Fruit fly (Drosophila melanogaster) whole organism, embryonic: ENCODE results near the gene mRpL12.
A peak's percentile ranks its signal among the peaks of the same experiment; 100 is the strongest.

ENCODE experiments used
- ATbp ChIP-seq: fragments of 200-800 bp; sonication (Bioruptor generic); optimal IDR thresholded peaks from 2 replicates; lab custom pipeline; 2017; ENCODE audit warnings: missing biosample characterization, mild to moderate bottlenecking, missing genetic modification characterization, missing genetic modification reagents
- Blimp-1 ChIP-seq: fragments of 200-800 bp; sonication (Bioruptor generic); optimal IDR thresholded peaks from 3 replicates; lab custom pipeline; 2018; ENCODE audit warnings: missing biosample characterization, missing genetic modification characterization, mild to moderate bottlenecking, moderate library complexity, missing genetic modification reagents
- CG1024 ChIP-seq: fragments of 200-800 bp; sonication (Bioruptor generic); IDR thresholded peaks from 2 replicates; pipeline ENCODE4 v1.3.6; 2022; ENCODE audit warnings: missing biosample characterization, missing genetic modification characterization
- CG11247 ChIP-seq: fragments of 200-800 bp; sonication (Bioruptor generic); IDR thresholded peaks from 2 replicates; pipeline ENCODE4 v1.3.6; 2022; ENCODE audit warnings: missing biosample characterization, missing genetic modification characterization
- CG12299 ChIP-seq: fragments of 200-800 bp; sonication (Bioruptor generic); optimal IDR thresholded peaks from 2 replicates; lab custom pipeline; 2018; ENCODE audit warnings: missing biosample characterization, mild to moderate bottlenecking, missing genetic modification characterization
- CG1233 ChIP-seq: fragments of 200-800 bp; sonication (Bioruptor generic); optimal IDR thresholded peaks from 4 replicates; lab custom pipeline; 2018; ENCODE audit warnings: missing biosample characterization, mild to moderate bottlenecking, missing genetic modification characterization
- CG14710 ChIP-seq: fragments of 200-800 bp; sonication (Bioruptor generic); optimal IDR thresholded peaks from 3 replicates; lab custom pipeline; 2019; ENCODE audit warnings: missing biosample characterization, mild to moderate bottlenecking, missing genetic modification characterization, moderate library complexity
- CG1529 ChIP-seq: fragments of 200-800 bp; sonication (Bioruptor generic); optimal IDR thresholded peaks from 3 replicates; lab custom pipeline; 2018; ENCODE audit warnings: missing biosample characterization, missing genetic modification characterization
- CG1647 ChIP-seq: fragments of 200-800 bp; sonication (Bioruptor generic); optimal IDR thresholded peaks from 3 replicates; lab custom pipeline; 2016; ENCODE audit warnings: missing biosample characterization, missing genetic modification characterization
- CG16863 ChIP-seq: fragments of 200-800 bp; sonication (Bioruptor generic); optimal IDR thresholded peaks from 3 replicates; lab custom pipeline; 2016; ENCODE audit warnings: missing biosample characterization, missing genetic modification characterization
- CG18262 ChIP-seq: fragments of 200-800 bp; optimal IDR thresholded peaks from 3 replicates; lab custom pipeline; 2019; ENCODE audit warnings: missing biosample characterization, mild to moderate bottlenecking, missing genetic modification characterization, moderate library complexity
- CG2116 ChIP-seq: fragments of 200-800 bp; sonication (Bioruptor generic); optimal IDR thresholded peaks from 3 replicates; lab custom pipeline; 2018; ENCODE audit warnings: missing biosample characterization, mild to moderate bottlenecking, missing genetic modification characterization
- CG2202 ChIP-seq: fragments of 200-800 bp; sonication (Bioruptor generic); optimal IDR thresholded peaks from 2 replicates; lab custom pipeline; 2018; ENCODE audit warnings: missing biosample characterization, mild to moderate bottlenecking, missing genetic modification characterization
- CG2875 ChIP-seq: fragments of 200-800 bp; sonication (Bioruptor generic); optimal IDR thresholded peaks from 2 replicates; lab custom pipeline; 2017; ENCODE audit warnings: missing biosample characterization, mild to moderate bottlenecking, missing genetic modification characterization, missing genetic modification reagents
- CG31365 ChIP-seq: fragments of 200-800 bp; sonication (Bioruptor generic); optimal IDR thresholded peaks from 2 replicates; lab custom pipeline; 2018; ENCODE audit warnings: missing biosample characterization, mild to moderate bottlenecking, missing genetic modification characterization
- CG3281 ChIP-seq: fragments of 200-800 bp; sonication (Bioruptor generic); optimal IDR thresholded peaks from 3 replicates; lab custom pipeline; 2017; ENCODE audit warnings: missing biosample characterization, mild to moderate bottlenecking, missing genetic modification characterization
- CG33557 ChIP-seq: fragments of 200-800 bp; sonication (Bioruptor generic); optimal IDR thresholded peaks from 2 replicates; lab custom pipeline; 2019; ENCODE audit warnings: missing biosample characterization, mild to moderate bottlenecking, missing genetic modification characterization, moderate library complexity
- CG3407 ChIP-seq: fragments of 200-800 bp; sonication (Bioruptor generic); optimal IDR thresholded peaks from 2 replicates; lab custom pipeline; 2018; ENCODE audit warnings: missing biosample characterization, mild to moderate bottlenecking, missing genetic modification characterization
- CG34224 ChIP-seq: fragments of 200-800 bp; sonication (Bioruptor generic); IDR thresholded peaks from 3 replicates; pipeline ENCODE4 v1.3.6; 2022; ENCODE audit warnings: missing biosample characterization, missing genetic modification characterization; ENCODE audit not compliant: partially characterized antibody
- CG6254 ChIP-seq: fragments of 200-800 bp; sonication (Bioruptor generic); optimal IDR thresholded peaks from 3 replicates; lab custom pipeline; 2017; ENCODE audit warnings: mild to moderate bottlenecking, missing biosample characterization, missing genetic modification reagents, missing genetic modification characterization
- CG6272 ChIP-seq: fragments of 200-800 bp; sonication (Bioruptor generic); IDR thresholded peaks from 2 replicates; pipeline ENCODE4 v1.3.6; 2022; ENCODE audit warnings: missing biosample characterization, missing genetic modification characterization
- CG6683 ChIP-seq: fragments of 200-800 bp; sonication (Bioruptor generic); optimal IDR thresholded peaks from 2 replicates; lab custom pipeline; 2017; ENCODE audit warnings: missing biosample characterization, mild to moderate bottlenecking, missing genetic modification characterization, missing genetic modification reagents
- CG7556 ChIP-seq: fragments of 200-800 bp; sonication (Bioruptor generic); optimal IDR thresholded peaks from 2 replicates; lab custom pipeline; 2017; ENCODE audit warnings: missing biosample characterization, mild to moderate bottlenecking, missing genetic modification characterization
- CG7745 ChIP-seq: fragments of 200-800 bp; sonication (Bioruptor generic); optimal IDR thresholded peaks from 2 replicates; lab custom pipeline; 2018; ENCODE audit warnings: missing biosample characterization, mild to moderate bottlenecking, missing genetic modification characterization, moderate library complexity
- CG7987 ChIP-seq: fragments of 200-800 bp; sonication (Bioruptor generic); optimal IDR thresholded peaks from 2 replicates; lab custom pipeline; 2018; ENCODE audit warnings: missing biosample characterization, mild to moderate bottlenecking, missing genetic modification characterization, moderate library complexity
- Camta ChIP-seq: fragments of 200-800 bp; sonication (Bioruptor generic); optimal IDR thresholded peaks from 2 replicates; lab custom pipeline; 2016; ENCODE audit warnings: missing biosample characterization, missing genetic modification characterization
- CoRest ChIP-seq: fragments of 200-800 bp; sonication (Bioruptor generic); optimal IDR thresholded peaks from 3 replicates; lab custom pipeline; 2018; ENCODE audit warnings: missing biosample characterization, mild to moderate bottlenecking, missing genetic modification characterization, moderate library complexity
- D ChIP-seq, 2 experiments: fragments of 200-800 bp in 1 of 2; fragments of >200 bp in 1 of 2; sonication (Bioruptor generic) in 1 of 2; optimal IDR thresholded peaks; 2 replicates in 1 of 2; 3 replicates in 1 of 2; lab custom pipeline; 2017; ENCODE audit warnings: mild to moderate bottlenecking in 1 of 2, missing biosample characterization in 1 of 2, missing genetic modification characterization in 1 of 2, missing genetic modification reagents in 1 of 2
- GATAe ChIP-seq: fragments of 200-800 bp; sonication (Bioruptor generic); conservative IDR thresholded peaks from 2 replicates; pipeline ENCODE4 v1.3.6; 2022; ENCODE audit warnings: missing biosample characterization, missing genetic modification characterization
- Jarid2 ChIP-seq: fragments of 200-800 bp; sonication (Bioruptor generic); optimal IDR thresholded peaks from 3 replicates; lab custom pipeline; 2017; ENCODE audit warnings: mild to moderate bottlenecking, missing biosample characterization, missing genetic modification reagents, missing genetic modification characterization
- MTF-1 ChIP-seq: fragments of 200-800 bp; sonication (Bioruptor generic); optimal IDR thresholded peaks from 2 replicates; lab custom pipeline; 2018; ENCODE audit warnings: missing biosample characterization, mild to moderate bottlenecking, missing genetic modification characterization, borderline replicate concordance
- Med ChIP-seq: fragments of 200-800 bp; sonication (Bioruptor generic); peaks from one replicate; lab custom pipeline; 2016; ENCODE audit warnings: missing biosample characterization, missing genetic modification characterization, mild to moderate bottlenecking, inconsistent platforms, moderate library complexity
- Mes4 ChIP-seq: fragments of 200-800 bp; sonication (Bioruptor generic); optimal IDR thresholded peaks from 2 replicates; lab custom pipeline; 2016; ENCODE audit warnings: missing biosample characterization, missing genetic modification characterization
- Sry-β ChIP-seq: fragments of 200-800 bp; sonication (Bioruptor generic); optimal IDR thresholded peaks from 2 replicates; lab custom pipeline; 2018; ENCODE audit warnings: missing biosample characterization, mild to moderate bottlenecking, missing genetic modification characterization, moderate library complexity
- Vsx1 ChIP-seq: fragments of 200-800 bp; sonication (Bioruptor generic); optimal IDR thresholded peaks from 2 replicates; lab custom pipeline; 2017; ENCODE audit warnings: missing biosample characterization, mild to moderate bottlenecking, missing genetic modification characterization, missing genetic modification reagents
- ara ChIP-seq: fragments of 200-800 bp; sonication (Bioruptor generic); IDR thresholded peaks from 2 replicates; pipeline ENCODE4 v1.3.6; 2022; ENCODE audit warnings: missing biosample characterization, missing genetic modification characterization
- az2 ChIP-seq: fragments of 200-800 bp; sonication (Bioruptor generic); optimal IDR thresholded peaks from 3 replicates; lab custom pipeline; 2016; ENCODE audit warnings: missing biosample characterization, missing genetic modification characterization
- cato ChIP-seq: fragments of 200-800 bp; sonication (Bioruptor generic); optimal IDR thresholded peaks from 2 replicates; lab custom pipeline; 2016; ENCODE audit warnings: missing biosample characterization, missing genetic modification characterization, borderline replicate concordance
- fd64A ChIP-seq: fragments of 200-800 bp; sonication (Bioruptor generic); optimal IDR thresholded peaks from 3 replicates; lab custom pipeline; 2018; ENCODE audit warnings: missing biosample characterization, mild to moderate bottlenecking, missing genetic modification characterization
- gem ChIP-seq: fragments of 200-800 bp; sonication (Bioruptor generic); optimal IDR thresholded peaks from 2 replicates; lab custom pipeline; 2019; ENCODE audit warnings: missing biosample characterization, mild to moderate bottlenecking, missing genetic modification characterization, moderate library complexity
- hb ChIP-seq: fragments of 200-800 bp; sonication (Bioruptor generic); IDR thresholded peaks from 3 replicates; pipeline ENCODE4 v1.3.6; 2022; ENCODE audit warnings: missing biosample characterization, missing genetic modification characterization; ENCODE audit not compliant: partially characterized antibody
- kni ChIP-seq: fragments of 200-800 bp; sonication (Bioruptor generic); optimal IDR thresholded peaks from 3 replicates; lab custom pipeline; 2017; ENCODE audit warnings: mild to moderate bottlenecking, missing biosample characterization, missing genetic modification reagents, missing genetic modification characterization
- nerfin-1 ChIP-seq: fragments of 200-800 bp; sonication (Bioruptor generic); optimal IDR thresholded peaks from 3 replicates; lab custom pipeline; 2019; ENCODE audit warnings: missing biosample characterization, mild to moderate bottlenecking, missing genetic modification characterization, moderate library complexity
- oc ChIP-seq: fragments of 200-800 bp; sonication (Bioruptor generic); optimal IDR thresholded peaks from 2 replicates; lab custom pipeline; 2018; ENCODE audit warnings: missing biosample characterization, mild to moderate bottlenecking, missing genetic modification characterization, moderate library complexity
- otp ChIP-seq: fragments of 200-800 bp; sonication (Bioruptor generic); IDR thresholded peaks from 3 replicates; pipeline ENCODE4, ENCODE4 v1.3.6; 2022; ENCODE audit warnings: missing biosample characterization, missing genetic modification characterization
- sqz ChIP-seq: fragments of 200-800 bp; sonication (Bioruptor generic); optimal IDR thresholded peaks from 3 replicates; lab custom pipeline; 2018; ENCODE audit warnings: missing biosample characterization, mild to moderate bottlenecking, missing genetic modification characterization
- ttk ChIP-seq: fragments of 200-800 bp; sonication (Bioruptor generic); IDR thresholded peaks from 2 replicates; pipeline ENCODE4 v2.1.2; 2022; ENCODE audit warnings: missing biosample characterization, missing genetic modification characterization
- zfh1 ChIP-seq: fragments of 200-800 bp; sonication (Bioruptor generic); IDR thresholded peaks from 3 replicates; pipeline ENCODE4 v1.3.6; 2022; ENCODE audit warnings: missing biosample characterization, missing genetic modification characterization

Gene mRpL12

dm6 chr3L:8925679-8926078, 30.9 kb upstream of the mRpL12 start:
- TF ChIP-seq CG3407 (GFP tag; lab: Kevin White, UChicago), result peak; percentile 73
- peak; percentile 63 for TF ChIP-seq CG1529 (GFP tag; lab: Kevin White, UChicago)
- no peak for TF ChIP-seq cato (GFP tag; lab: Kevin White, UChicago)
- peak; percentile 69 for TF ChIP-seq ara
- 0 out of 2 replicates have a peak, but pooled peaks have one; percentile 16 for TF ChIP-seq ttk (GFP tag; lab: Robert Waterston, UW)
- no peak for TF ChIP-seq CG34224 (GFP tag; lab: Robert Waterston, UW)
- TF ChIP-seq CG6683 (GFP tag; lab: Kevin White, UChicago), result no peak
- TF ChIP-seq CG1233 (GFP tag; lab: Kevin White, UChicago), result peak; percentile 25
- peak; percentile 83 for TF ChIP-seq CG2875 (GFP tag; lab: Kevin White, UChicago)
- TF ChIP-seq CG7556 (GFP tag; lab: Kevin White, UChicago), result peak; percentile 10
- peak; percentile 60 for TF ChIP-seq gem (tag; lab: Kevin White, UChicago)
- peak; percentile 38; the same call in 1 of the 2 replicates for TF ChIP-seq CG1024 (GFP tag; lab: Robert Waterston, UW)
- TF ChIP-seq CG12299 (tag; lab: Kevin White, UChicago), result peak; percentile 18
- TF ChIP-seq CG2202 (tag; lab: Kevin White, UChicago), result peak; percentile 68
- peak; percentile 33 for TF ChIP-seq CoRest (tag; lab: Kevin White, UChicago)
- TF ChIP-seq CG6272 (GFP tag; lab: Robert Waterston, UW), result no peak
- no peak for TF ChIP-seq CG11247 (GFP tag; lab: Robert Waterston, UW)
- peak; percentile 58 for TF ChIP-seq CG6254 (GFP tag; lab: Kevin White, UChicago)
- peak; percentile 29 for TF ChIP-seq CG18262
- TF ChIP-seq hb (GFP tag; lab: Robert Waterston, UW), result no peak
- peak; percentile 18 for TF ChIP-seq Camta (GFP tag; lab: Kevin White, UChicago)
- TF ChIP-seq zfh1 (GFP tag; lab: Robert Waterston, UW), result peak; percentile 39; the same call in 1 of the 3 replicates
- TF ChIP-seq az2, result no peak
- peak; percentile 10 for TF ChIP-seq MTF-1 (GFP tag; lab: Kevin White, UChicago)
- peak; percentile 41 for TF ChIP-seq Sry-β
- no peak for TF ChIP-seq GATAe
- TF ChIP-seq CG2116 (GFP tag; lab: Kevin White, UChicago), result peak; percentile 17
- TF ChIP-seq Jarid2 (GFP tag; lab: Kevin White, UChicago), result peak; percentile 7
- peak; percentile 94 for TF ChIP-seq Blimp-1 (GFP tag; lab: Kevin White, UChicago)
- peak; percentile 78 for TF ChIP-seq fd64A (GFP tag; lab: Kevin White, UChicago)
- TF ChIP-seq nerfin-1 (tag; lab: Kevin White, UChicago), result peak; percentile 23
- TF ChIP-seq CG7987 (GFP tag; lab: Kevin White, UChicago), result no peak
- TF ChIP-seq CG14710 (tag; lab: Kevin White, UChicago), result peak; percentile 58
- TF ChIP-seq Med (GFP tag; lab: Kevin White, UChicago), result peak; percentile 54
- TF ChIP-seq oc (tag; lab: Kevin White, UChicago), result peak; percentile 62
- TF ChIP-seq Mes4 (GFP tag; lab: Kevin White, UChicago), result peak; percentile 35
- peak; percentile 14 for TF ChIP-seq CG16863
- TF ChIP-seq kni (GFP tag; lab: Kevin White, UChicago), result peak; percentile 90
- TF ChIP-seq D (optimal IDR thresholded peaks at IDR 0.05; lab: Kevin White, UChicago), result no peak
- TF ChIP-seq D (GFP tag; optimal IDR thresholded peaks at IDR 0.05; lab: Kevin White, UChicago), result peak; percentile 62
- TF ChIP-seq CG7745 (tag; lab: Kevin White, UChicago), result peak; percentile 78
- peak; percentile 2 for TF ChIP-seq CG1647 (GFP tag; lab: Kevin White, UChicago)
- TF ChIP-seq Vsx1 (GFP tag; lab: Kevin White, UChicago), result peak; percentile 3
- TF ChIP-seq otp, result peak; percentile 82
- TF ChIP-seq sqz (GFP tag; lab: Kevin White, UChicago), result peak; percentile 14
- TF ChIP-seq CG31365 (tag; lab: Kevin White, UChicago), result peak; percentile 5
- peak; percentile 63 for TF ChIP-seq CG33557
- TF ChIP-seq CG3281, result no peak
- peak; percentile 94 for TF ChIP-seq ATbp
